Worm (Caenorhabditis elegans): Measurements from ENCODE around the gene K02D10.1.

Gene K02D10.1

DNA sequence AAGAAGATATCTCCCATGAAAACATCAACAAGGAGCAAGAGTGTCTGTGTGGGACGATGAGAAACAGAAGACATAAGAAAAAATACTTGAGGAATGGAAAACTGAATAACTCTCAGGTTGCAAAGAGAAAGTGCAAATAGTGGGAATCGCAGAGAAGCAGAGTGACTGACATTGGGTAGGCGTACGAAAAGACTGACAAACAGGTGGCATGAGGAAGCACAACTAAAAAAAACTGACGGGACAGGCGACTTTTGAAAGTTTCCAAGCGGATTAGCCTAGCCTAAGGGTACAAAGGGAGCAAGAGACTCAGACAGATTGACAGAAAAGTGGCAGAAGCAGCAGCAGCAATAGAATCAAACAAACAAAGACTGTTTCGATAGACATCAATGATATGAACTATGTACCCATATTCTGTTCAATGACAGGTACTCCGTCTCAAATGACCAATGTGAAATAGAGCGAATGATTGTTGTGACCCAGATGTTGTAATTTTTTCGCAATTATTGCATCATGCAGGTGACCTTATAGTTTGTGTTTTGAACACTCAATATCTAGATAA, 34.9 kb upstream of the K02D10.1 start:
- TF ChIP-seq ceh-18 (tag; optimal IDR thresholded peaks at IDR 0.05), result peak; percentile 72
- TF ChIP-seq ama-1 (optimal IDR thresholded peaks at IDR 0.05), result no peak
- peak; percentile 2 for TF ChIP-seq unc-55 (GFP tag; optimal IDR thresholded peaks at IDR 0.05)
- TF ChIP-seq ceh-34 (tag; optimal IDR thresholded peaks at IDR 0.05), result peak; percentile 15
- peak; percentile 2 for TF ChIP-seq ceh-31 (tag; optimal IDR thresholded peaks at IDR 0.05)

ce11 chrIII:8737391-8737790, 31.9 kb upstream of the K02D10.1 start:
- peak; percentile 87 for TF ChIP-seq unc-42 (tag; optimal IDR thresholded peaks at IDR 0.05)
- no peak for TF ChIP-seq hlh-13 (GFP tag; optimal IDR thresholded peaks at IDR 0.05)
- TF ChIP-seq ceh-2 (tag; optimal IDR thresholded peaks at IDR 0.05), result no peak
- TF ChIP-seq ttx-3 (tag; optimal IDR thresholded peaks at IDR 0.05), result no peak

DNA sequence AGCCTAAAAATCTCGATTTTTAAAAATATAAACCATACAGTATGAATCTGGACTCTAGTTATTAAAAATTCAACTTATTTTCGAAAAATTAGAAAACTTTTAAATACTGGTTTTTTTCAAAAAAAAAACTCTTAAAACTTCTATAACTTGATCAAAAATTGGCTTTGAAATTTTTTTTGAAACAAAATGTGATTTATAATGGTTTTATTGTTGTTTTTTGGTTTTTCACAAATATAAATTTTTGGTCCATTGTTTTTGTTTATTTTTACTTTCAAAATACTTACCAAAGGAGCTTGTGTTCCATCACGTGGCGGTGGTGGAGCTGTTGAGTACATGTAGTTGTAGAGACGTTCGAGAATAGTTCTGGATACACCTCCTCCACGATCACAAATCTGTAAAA, 31.0 kb upstream of the K02D10.1 start:
- TF ChIP-seq elt-4 (tag; optimal IDR thresholded peaks at IDR 0.05) (no peak), ceh-19 (GFP tag; optimal IDR thresholded peaks at IDR 0.05) (no peak), rnt-1 (tag; optimal IDR thresholded peaks at IDR 0.05) (no peak), npax-4 (tag; optimal IDR thresholded peaks at IDR 0.05) (no peak), ztf-16 (tag; optimal IDR thresholded peaks at IDR 0.05) (no peak), ref-2 (tag; optimal IDR thresholded peaks at IDR 0.05) (no peak), nfya-1 (tag; optimal IDR thresholded peaks at IDR 0.05) (no peak), ceh-14 (tag; optimal IDR thresholded peaks at IDR 0.05) (no peak), ceh-22 (tag; optimal IDR thresholded peaks at IDR 0.05) (no peak), dmd-4 (tag; optimal IDR thresholded peaks at IDR 0.05; ENCODE audit: borderline replicate concordance) (no peak), sdc-2 (tag; optimal IDR thresholded peaks at IDR 0.05) (no peak), lin-11 (tag; optimal IDR thresholded peaks at IDR 0.05) (no peak), syd-9 (tag; optimal IDR thresholded peaks at IDR 0.05) (no peak)

DNA sequence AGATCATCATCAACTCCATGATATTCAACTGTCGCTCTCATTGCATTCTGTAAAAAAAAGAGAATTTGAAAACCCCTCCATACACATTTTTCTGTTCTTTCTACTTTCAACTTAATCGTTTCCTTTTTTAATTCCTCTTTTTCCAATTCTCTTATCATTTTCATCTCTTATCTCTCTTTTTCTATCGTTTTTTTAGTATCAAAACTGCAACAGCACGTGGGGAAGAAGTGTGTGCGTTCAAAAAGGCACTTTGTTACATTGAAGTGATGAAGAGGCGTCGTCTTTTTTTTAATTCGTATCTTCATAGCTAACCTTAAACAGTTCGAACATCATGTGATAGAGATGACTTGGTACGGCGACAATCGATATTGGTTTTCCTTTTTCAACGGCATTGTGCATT, 30.2 kb upstream of the K02D10.1 start:
- no peak for TF ChIP-seq ztf-16 (tag; optimal IDR thresholded peaks at IDR 0.05)
- TF ChIP-seq elt-2 (tag; optimal IDR thresholded peaks at IDR 0.05), result peak; percentile 17

DNA sequence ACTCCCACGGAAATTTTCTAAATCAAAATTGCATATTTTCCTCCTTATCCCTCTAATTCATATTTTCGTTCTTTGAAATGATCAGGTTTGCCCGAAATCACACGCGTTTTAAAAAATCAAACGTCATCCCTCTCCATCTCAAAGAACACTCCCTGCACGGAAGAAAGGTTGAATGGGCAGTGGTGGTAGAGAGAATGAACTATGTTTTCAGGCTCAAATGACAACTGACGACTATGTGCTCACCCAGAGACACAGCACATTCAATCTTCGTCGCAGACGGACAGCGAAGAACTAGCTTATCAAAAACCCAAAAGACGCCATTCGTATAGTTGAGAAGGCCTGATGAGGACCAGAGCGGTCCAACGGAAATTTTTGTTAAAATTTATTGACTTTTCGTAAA, 29.6 kb upstream of the K02D10.1 start:
- no peak for TF ChIP-seq unc-42 (tag; optimal IDR thresholded peaks at IDR 0.05)
- no peak for TF ChIP-seq hlh-13 (GFP tag; optimal IDR thresholded peaks at IDR 0.05)
- no peak for TF ChIP-seq hlh-15 (tag; optimal IDR thresholded peaks at IDR 0.05)

DNA sequence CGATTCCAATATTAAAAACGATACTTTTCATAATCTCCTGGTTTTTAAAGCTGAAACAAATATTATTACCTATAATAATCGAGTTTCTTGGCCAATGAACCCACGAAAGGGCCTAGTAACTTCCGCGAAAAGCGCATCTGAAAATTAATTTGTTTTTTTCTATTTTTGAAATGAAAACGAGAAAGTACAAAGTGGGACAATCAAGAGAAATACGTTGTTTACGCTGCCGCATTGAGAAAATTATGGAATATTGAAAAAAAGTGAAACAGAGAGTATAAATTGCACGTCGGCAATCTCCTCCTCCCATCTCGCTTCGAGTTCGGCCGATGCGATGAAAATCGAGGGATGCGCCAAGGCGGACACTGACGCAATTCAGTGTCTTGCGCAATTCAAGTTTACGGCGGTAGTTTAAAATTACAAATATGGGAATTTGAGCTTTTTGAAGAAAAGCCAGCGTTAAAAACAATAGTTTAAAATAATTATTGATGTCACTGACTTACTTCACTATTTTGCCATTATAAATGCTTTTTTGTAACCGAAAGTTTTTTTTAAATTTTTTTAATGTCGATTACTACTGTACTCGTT, 28.0 kb upstream of the K02D10.1 start, which contains the start of gene pdhk-2:
Gene pdhk-2 (minus strand): TSS at position 137 of the 585 bp plus-strand sequence.
- TF ChIP-seq tbx-2 (tag; optimal IDR thresholded peaks at IDR 0.05) (peak; percentile 83), fkh-6 (tag; optimal IDR thresholded peaks at IDR 0.05) (peak; percentile 64), C08G9.2 (tag; optimal IDR thresholded peaks at IDR 0.05) (peak; percentile 45), pat-9 (tag; optimal IDR thresholded peaks at IDR 0.05) (peak; percentile 38), elt-4 (tag; optimal IDR thresholded peaks at IDR 0.05) (no peak), hlh-6 (tag; optimal IDR thresholded peaks at IDR 0.05) (no peak), rnt-1 (tag; optimal IDR thresholded peaks at IDR 0.05) (peak; percentile 66), unc-86 (tag; optimal IDR thresholded peaks at IDR 0.05) (peak; percentile 64), pax-1 (tag; optimal IDR thresholded peaks at IDR 0.05) (no peak), T23F11.4 (GFP tag; optimal IDR thresholded peaks at IDR 0.05) (peak; percentile 40), ztf-16 (tag; optimal IDR thresholded peaks at IDR 0.05) (peak; percentile 71), dve-1 (tag; optimal IDR thresholded peaks at IDR 0.05) (peak; percentile 81), hlh-8 (tag; optimal IDR thresholded peaks at IDR 0.05) (peak; percentile 38), pag-3 (tag; optimal IDR thresholded peaks at IDR 0.05; ENCODE audit: borderline replicate concordance) (no peak), ceh-18 (tag; optimal IDR thresholded peaks at IDR 0.05) (peak; percentile 82), unc-55 (GFP tag; optimal IDR thresholded peaks at IDR 0.05) (peak; percentile 68), ceh-31 (tag; optimal IDR thresholded peaks at IDR 0.05) (peak; percentile 82), ceh-6 (GFP tag; optimal IDR thresholded peaks at IDR 0.05) (peak; percentile 73), eyg-1 (tag; optimal IDR thresholded peaks at IDR 0.05) (peak; percentile 12), K09A11.1 (tag; optimal IDR thresholded peaks at IDR 0.05; ENCODE audit: insufficient read depth) (peak; percentile 67), sox-2 (GFP tag; IDR thresholded peaks at IDR 0.05) (no peak), ttx-3 (tag; optimal IDR thresholded peaks at IDR 0.05) (peak; percentile 48), ceh-30 (tag; optimal IDR thresholded peaks at IDR 0.05) (peak; percentile 55), hlh-30 (tag; optimal IDR thresholded peaks at IDR 0.05; ENCODE audit: insufficient read depth) (peak; percentile 33), unc-42 (tag; optimal IDR thresholded peaks at IDR 0.05) (peak; percentile 90), ama-1 (optimal IDR thresholded peaks at IDR 0.05) (no peak)
